Fruit fly (Drosophila melanogaster) whole organism, embryonic: ENCODE results near the gene CG46523.

ENCODE experiments used
- Atf3 ChIP-seq: fragments of 200-800 bp; sonication (Bioruptor generic); optimal IDR thresholded peaks from 3 replicates; lab custom pipeline; 2016; ENCODE audit warnings: missing biosample characterization, missing genetic modification characterization
- CG10209 ChIP-seq: fragments of 200-800 bp; sonication (Bioruptor generic); optimal IDR thresholded peaks from 3 replicates; lab custom pipeline; 2017; ENCODE audit warnings: missing biosample characterization, mild to moderate bottlenecking, missing genetic modification characterization, missing genetic modification reagents
- CG10543 ChIP-seq: fragments of 200-800 bp; sonication (Bioruptor generic); optimal IDR thresholded peaks from 3 replicates; lab custom pipeline; 2017; ENCODE audit warnings: missing biosample characterization, mild to moderate bottlenecking, missing genetic modification characterization, moderate library complexity
- CG13287 ChIP-seq: fragments of 200-800 bp; sonication (Bioruptor generic); IDR thresholded peaks from 2 replicates; pipeline ENCODE4 v1.3.6; 2022; ENCODE audit warnings: missing biosample characterization, missing genetic modification characterization; ENCODE audit not compliant: partially characterized antibody
- CG15514 ChIP-seq: fragments of 200-800 bp; sonication (Bioruptor generic); optimal IDR thresholded peaks from 3 replicates; lab custom pipeline; 2017; ENCODE audit warnings: missing biosample characterization, missing genetic modification characterization, mild to moderate bottlenecking, moderate library complexity, missing genetic modification reagents
- CG31365 ChIP-seq: fragments of 200-800 bp; sonication (Bioruptor generic); optimal IDR thresholded peaks from 2 replicates; lab custom pipeline; 2018; ENCODE audit warnings: missing biosample characterization, mild to moderate bottlenecking, missing genetic modification characterization
- CG31388 ChIP-seq: fragments of 200-800 bp; sonication (Bioruptor generic); optimal IDR thresholded peaks from 2 replicates; lab custom pipeline; 2016; ENCODE audit warnings: missing biosample characterization, missing genetic modification characterization
- CG3163 ChIP-seq: fragments of 200-800 bp; sonication (Bioruptor generic); optimal IDR thresholded peaks from 3 replicates; lab custom pipeline; 2016; ENCODE audit warnings: missing biosample characterization, missing genetic modification characterization
- CG32767 ChIP-seq: fragments of 200-800 bp; sonication (Bioruptor generic); IDR thresholded peaks from 2 replicates; pipeline ENCODE4 v1.3.6; 2022; ENCODE audit warnings: missing biosample characterization, missing genetic modification characterization
- CG4404 ChIP-seq: fragments of 200-800 bp; sonication (Bioruptor generic); IDR thresholded peaks from 2 replicates; pipeline ENCODE4 v1.3.6; 2022; ENCODE audit warnings: missing biosample characterization, missing genetic modification characterization
- CG4730 ChIP-seq: fragments of 200-800 bp; sonication (Bioruptor generic); IDR thresholded peaks from 2 replicates; pipeline ENCODE4 v1.3.6; 2022; ENCODE audit warnings: missing biosample characterization, missing genetic modification characterization
- CG6254 ChIP-seq: fragments of 200-800 bp; sonication (Bioruptor generic); optimal IDR thresholded peaks from 3 replicates; lab custom pipeline; 2017; ENCODE audit warnings: mild to moderate bottlenecking, missing biosample characterization, missing genetic modification reagents, missing genetic modification characterization
- CG6854 ChIP-seq: fragments of 200-800 bp; sonication (Bioruptor generic); optimal IDR thresholded peaks from 3 replicates; lab custom pipeline; 2017; ENCODE audit warnings: missing biosample characterization, mild to moderate bottlenecking, missing genetic modification characterization
- CG7271 ChIP-seq: fragments of 200-800 bp; sonication (Bioruptor generic); optimal IDR thresholded peaks from 2 replicates; lab custom pipeline; 2018; ENCODE audit warnings: missing biosample characterization, mild to moderate bottlenecking, missing genetic modification characterization, moderate library complexity
- Camta ChIP-seq: fragments of 200-800 bp; sonication (Bioruptor generic); optimal IDR thresholded peaks from 2 replicates; lab custom pipeline; 2016; ENCODE audit warnings: missing biosample characterization, missing genetic modification characterization
- Dfd ChIP-seq, 2 experiments: fragments of >200 bp; optimal IDR thresholded peaks; 2 replicates each; lab custom pipeline; 2017; ENCODE audit warnings: missing biosample characterization in 2 of 2, missing genetic modification characterization in 2 of 2
- E2f2 ChIP-seq: fragments of 200-800 bp; sonication (Bioruptor generic); IDR thresholded peaks from 2 replicates; pipeline ENCODE4 v1.3.6; 2022; ENCODE audit warnings: missing biosample characterization, missing genetic modification characterization
- Ets65A ChIP-seq: fragments of 200-800 bp; sonication (Bioruptor generic); peaks from one replicate; lab custom pipeline; 2016; ENCODE audit warnings: missing biosample characterization, missing genetic modification characterization
- Fer1 ChIP-seq: fragments of 200-800 bp; sonication (Bioruptor generic); optimal IDR thresholded peaks from 2 replicates; lab custom pipeline; 2017; ENCODE audit warnings: missing biosample characterization, mild to moderate bottlenecking, missing genetic modification characterization
- GATAe ChIP-seq: fragments of 200-800 bp; sonication (Bioruptor generic); conservative IDR thresholded peaks from 2 replicates; pipeline ENCODE4 v1.3.6; 2022; ENCODE audit warnings: missing biosample characterization, missing genetic modification characterization
- H15 ChIP-seq: fragments of 200-800 bp; sonication (Bioruptor generic); IDR thresholded peaks from 3 replicates; pipeline ENCODE4 v1.3.6; 2022; ENCODE audit warnings: missing biosample characterization, missing genetic modification characterization
- HLH3B ChIP-seq: fragments of 200-800 bp; sonication (Bioruptor generic); IDR thresholded peaks from 2 replicates; pipeline ENCODE4 v1.3.6; 2022; ENCODE audit warnings: missing biosample characterization, missing genetic modification characterization
- Hey ChIP-seq: fragments of 200-800 bp; sonication (Bioruptor generic); optimal IDR thresholded peaks from 3 replicates; lab custom pipeline; 2018; ENCODE audit warnings: missing biosample characterization, mild to moderate bottlenecking, missing genetic modification characterization
- Hmx ChIP-seq: fragments of 200-800 bp; sonication (Bioruptor generic); optimal IDR thresholded peaks from 2 replicates; lab custom pipeline; 2016; ENCODE audit warnings: missing biosample characterization, missing genetic modification characterization
- Hr78 ChIP-seq, 2 experiments: fragments of 200-800 bp in 1 of 2; fragments of >200 bp in 1 of 2; sonication (Bioruptor generic) in 1 of 2; optimal IDR thresholded peaks; 2 replicates each; lab custom pipeline; 2017 to 2019; ENCODE audit warnings: missing biosample characterization in 2 of 2, missing genetic modification characterization in 2 of 2, mild to moderate bottlenecking in 1 of 2, moderate library complexity in 1 of 2
- Jarid2 ChIP-seq: fragments of 200-800 bp; sonication (Bioruptor generic); optimal IDR thresholded peaks from 3 replicates; lab custom pipeline; 2017; ENCODE audit warnings: mild to moderate bottlenecking, missing biosample characterization, missing genetic modification reagents, missing genetic modification characterization
- MTF-1 ChIP-seq: fragments of 200-800 bp; sonication (Bioruptor generic); optimal IDR thresholded peaks from 2 replicates; lab custom pipeline; 2018; ENCODE audit warnings: missing biosample characterization, mild to moderate bottlenecking, missing genetic modification characterization, borderline replicate concordance
- Med ChIP-seq: fragments of 200-800 bp; sonication (Bioruptor generic); peaks from one replicate; lab custom pipeline; 2016; ENCODE audit warnings: missing biosample characterization, missing genetic modification characterization, mild to moderate bottlenecking, inconsistent platforms, moderate library complexity
- Oaz ChIP-seq: fragments of 200-800 bp; sonication (Bioruptor generic); IDR thresholded peaks from 2 replicates; pipeline ENCODE4 v1.3.6; 2022; ENCODE audit warnings: missing biosample characterization, missing genetic modification characterization
- Ptx1 ChIP-seq: fragments of 200-800 bp; sonication (Bioruptor generic); IDR thresholded peaks from 2 replicates; pipeline ENCODE4 v1.3.6; 2022; ENCODE audit warnings: missing biosample characterization, missing genetic modification characterization
- Side ChIP-seq: fragments of 200-800 bp; sonication (Bioruptor generic); optimal IDR thresholded peaks from 2 replicates; lab custom pipeline; 2016; ENCODE audit warnings: missing biosample characterization, missing genetic modification characterization
- Stat92E ChIP-seq, 3 experiments: fragments of >200 bp in 2 of 3; fragments of 200-800 bp in 1 of 3; sonication (Bioruptor generic) in 1 of 3; optimal IDR thresholded peaks; 2 replicates each; lab custom pipeline; 2017 to 2019; ENCODE audit warnings: missing biosample characterization in 3 of 3, missing genetic modification characterization in 3 of 3, mild to moderate bottlenecking in 1 of 3, moderate library complexity in 1 of 3
- bbx ChIP-seq: fragments of 200-800 bp; sonication (Bioruptor generic); IDR thresholded peaks from 2 replicates; pipeline ENCODE4 v1.3.6; 2022; ENCODE audit warnings: missing biosample characterization, missing genetic modification characterization; ENCODE audit not compliant: partially characterized antibody
- chif ChIP-seq, 2 experiments: fragments of 200-800 bp; sonication (Bioruptor generic); optimal IDR thresholded peaks; 3 replicates each; lab custom pipeline; 2016; ENCODE audit warnings: missing biosample characterization in 2 of 2, missing genetic modification characterization in 2 of 2
- ci ChIP-seq: fragments of 200-800 bp; sonication (Bioruptor generic); IDR thresholded peaks from 3 replicates; pipeline ENCODE4 v1.3.6; 2022; ENCODE audit warnings: missing biosample characterization, missing genetic modification characterization
- crc ChIP-seq: fragments of 200-800 bp; sonication (Bioruptor generic); optimal IDR thresholded peaks from 2 replicates; lab custom pipeline; 2016; ENCODE audit warnings: missing biosample characterization, missing genetic modification characterization
- dysf ChIP-seq: fragments of 200-800 bp; sonication (Bioruptor generic); IDR thresholded peaks from 3 replicates; pipeline ENCODE4 v1.3.6; 2022; ENCODE audit warnings: missing biosample characterization, missing genetic modification characterization
- gsb-n ChIP-seq: fragments of 200-800 bp; sonication (Bioruptor generic); optimal IDR thresholded peaks from 3 replicates; lab custom pipeline; 2018; ENCODE audit warnings: missing biosample characterization, mild to moderate bottlenecking, missing genetic modification characterization
- gt ChIP-seq: fragments of 200-800 bp; sonication (Bioruptor generic); IDR thresholded peaks from 2 replicates; pipeline ENCODE4 v1.3.6; 2022; ENCODE audit warnings: missing biosample characterization, missing genetic modification characterization
- ken ChIP-seq: fragments of 200-800 bp; sonication (Bioruptor generic); IDR thresholded peaks from 3 replicates; pipeline ENCODE4 v1.3.6; 2022; ENCODE audit warnings: missing biosample characterization, missing genetic modification characterization
- klu ChIP-seq: fragments of 200-800 bp; sonication (Bioruptor generic); IDR thresholded peaks from 2 replicates; pipeline ENCODE4 v1.3.6; 2022; ENCODE audit warnings: missing biosample characterization, missing genetic modification characterization
- luna ChIP-seq: fragments of 200-800 bp; sonication (Bioruptor generic); optimal IDR thresholded peaks from 2 replicates; lab custom pipeline; 2016; ENCODE audit warnings: missing biosample characterization, missing genetic modification characterization
- nerfin-2 ChIP-seq: fragments of 200-800 bp; sonication (Bioruptor generic); IDR thresholded peaks from 2 replicates; pipeline ENCODE4 v1.3.6; 2022; ENCODE audit warnings: missing biosample characterization, missing genetic modification characterization; ENCODE audit not compliant: partially characterized antibody
- nom ChIP-seq: fragments of 200-800 bp; sonication (Bioruptor generic); optimal IDR thresholded peaks from 2 replicates; lab custom pipeline; 2017; ENCODE audit warnings: missing biosample characterization, missing genetic modification characterization, mild to moderate bottlenecking, moderate library complexity, missing genetic modification reagents
- peb ChIP-seq: fragments of 200-800 bp; sonication (Bioruptor generic); IDR thresholded peaks from 2 replicates; pipeline ENCODE4 v1.3.6; 2022; ENCODE audit warnings: missing biosample characterization, missing genetic modification characterization
- repo ChIP-seq: fragments of 200-800 bp; sonication (Bioruptor generic); optimal IDR thresholded peaks from 2 replicates; lab custom pipeline; 2016; ENCODE audit warnings: missing biosample characterization, missing genetic modification characterization
- sima ChIP-seq: fragments of 200-800 bp; sonication (Bioruptor generic); optimal IDR thresholded peaks from 2 replicates; lab custom pipeline; 2016; ENCODE audit warnings: missing biosample characterization, missing genetic modification characterization
- ssp ChIP-seq: fragments of 200-800 bp; sonication (Bioruptor generic); IDR thresholded peaks from 2 replicates; pipeline ENCODE4 v1.3.6; 2022; ENCODE audit warnings: missing biosample characterization, missing genetic modification characterization
- tll ChIP-seq, 2 experiments: fragments of 200-800 bp in 1 of 2; fragments of >200 bp in 1 of 2; sonication (Bioruptor generic) in 1 of 2; optimal IDR thresholded peaks; 2 replicates each; lab custom pipeline; 2017 to 2019; ENCODE audit warnings: missing biosample characterization in 2 of 2, missing genetic modification characterization in 2 of 2, mild to moderate bottlenecking in 1 of 2, moderate library complexity in 1 of 2
- twi ChIP-seq: fragments of 200-800 bp; optimal IDR thresholded peaks from 2 replicates; lab custom pipeline; 2019; ENCODE audit warnings: missing biosample characterization, mild to moderate bottlenecking, missing genetic modification characterization, moderate library complexity
- vfl ChIP-seq: fragments of 200-800 bp; sonication (Bioruptor generic); optimal IDR thresholded peaks from 2 replicates; lab custom pipeline; 2016; ENCODE audit warnings: missing biosample characterization, missing genetic modification characterization

Gene CG46523

dm6 chr3L:1885436-1885835 is 53.5 kb downstream of the CG46523 start, which contains the start of gene Tmhs:
Gene Tmhs (plus strand): TSS chr3L:1885657.
- TF ChIP-seq CG13287 (GFP tag; lab: Robert Waterston, UW) (peak; percentile 12; the same call in 1 of the 2 replicates), Hmx (no peak), vfl (GFP tag; lab: Kevin White, UChicago) (no peak), Oaz (no peak), nerfin-2 (GFP tag; lab: Robert Waterston, UW) (no peak), Stat92E (GFP tag; optimal IDR thresholded peaks at IDR 0.05; lab: Kevin White, UChicago) (no peak), GATAe (no peak), CG32767 (GFP tag; lab: Robert Waterston, UW) (no peak), CG4730 (no peak), Ets65A (GFP tag; lab: Kevin White, UChicago) (no peak), peb (GFP tag; lab: Robert Waterston, UW) (no peak), dysf (GFP tag; lab: Robert Waterston, UW) (no peak), luna (GFP tag; lab: Kevin White, UChicago) (no peak), CG15514 (GFP tag; lab: Kevin White, UChicago) (no peak), CG7271 (tag; lab: Kevin White, UChicago) (no peak), bbx (GFP tag; lab: Robert Waterston, UW) (peak; percentile 52), Med (GFP tag; lab: Kevin White, UChicago) (peak; percentile 43), MTF-1 (GFP tag; lab: Kevin White, UChicago) (peak; percentile 19), CG10543 (GFP tag; lab: Kevin White, UChicago) (no peak), CG4404 (GFP tag; lab: Robert Waterston, UW) (no peak), Hey (no peak), Atf3 (GFP tag; lab: Kevin White, UChicago) (no peak), Fer1 (no peak), Ptx1 (GFP tag; lab: Robert Waterston, UW) (no peak), klu (no peak), ci (peak; percentile 65; the same call in 2 of the 3 replicates), nom (GFP tag; lab: Kevin White, UChicago) (peak; percentile 9), crc (no peak), tll (GFP tag; optimal IDR thresholded peaks at IDR 0.05; lab: Kevin White, UChicago) (no peak), H15 (no peak), CG6254 (GFP tag; lab: Kevin White, UChicago) (no peak), CG31365 (tag; lab: Kevin White, UChicago) (peak; percentile 35), CG6854 (no peak), gsb-n (tag; lab: Kevin White, UChicago) (no peak), Jarid2 (GFP tag; lab: Kevin White, UChicago) (peak; percentile 74), ken (no peak), repo (GFP tag; lab: Kevin White, UChicago) (no peak), ssp (GFP tag; lab: Robert Waterston, UW) (no peak), CG3163 (no peak), E2f2 (GFP tag; lab: Robert Waterston, UW) (no peak), twi (tag; lab: Kevin White, UChicago) (no peak), Hr78 (GFP tag; optimal IDR thresholded peaks at IDR 0.05; lab: Kevin White, UChicago) (no peak), CG31388 (GFP tag; lab: Kevin White, UChicago) (no peak), Dfd (GFP tag; optimal IDR thresholded peaks at IDR 0.05; lab: Kevin White, UChicago) (no peak), HLH3B (GFP tag; lab: Robert Waterston, UW) (peak; percentile 37; the same call in 1 of the 2 replicates), Side (GFP tag; lab: Kevin White, UChicago) (no peak), gt (GFP tag; lab: Robert Waterston, UW) (no peak), Camta (GFP tag; lab: Kevin White, UChicago) (no peak), sima (GFP tag; lab: Kevin White, UChicago) (no peak), CG10209 (GFP tag; lab: Kevin White, UChicago) (no peak), chif (GFP tag; optimal IDR thresholded peaks at IDR 0.05; lab: Kevin White, UChicago) (no peak)
